Worm (Caenorhabditis elegans) whole organism, L4 larva: ENCODE data around the gene cept-1.
A peak's percentile ranks its signal among the peaks of the same experiment; 100 is the strongest.

ENCODE experiments used
- T20F7.1 ChIP-seq: fragments of 200-800 bp; sonication (Bioruptor generic); optimal IDR thresholded peaks from 2 replicates; lab custom pipeline; 2018; ENCODE audit warnings: mild to moderate bottlenecking, missing genetic modification characterization, missing compliant biosample characterization
- T26A8.4 ChIP-seq: fragments of 200-800 bp; sonication (Bioruptor generic); IDR thresholded peaks from 2 replicates; pipeline ENCODE4 v1.3.6; 2022; ENCODE audit warnings: missing genetic modification characterization, missing compliant biosample characterization
- aha-1 ChIP-seq: fragments of 150-350 bp; peaks from one replicate; lab custom pipeline; 2014; ENCODE audit warnings: missing biosample characterization, missing genetic modification characterization
- ama-1 ChIP-seq: fragments of 150-350 bp; optimal IDR thresholded peaks from 2 replicates; lab custom pipeline; 2014; ENCODE audit warnings: inconsistent platforms, mixed read lengths
- arid-1 ChIP-seq: fragments of 200-800 bp; sonication (Bioruptor generic); conservative IDR thresholded peaks from 2 replicates; pipeline ENCODE4 v1.3.6; 2022; ENCODE audit warnings: missing genetic modification reagents, missing genetic modification characterization, missing compliant biosample characterization
- attf-4 ChIP-seq: sonication (generic microtip); optimal IDR thresholded peaks from 3 replicates; lab custom pipeline; 2017; ENCODE audit warnings: missing biosample characterization, missing genetic modification characterization
- ceh-20 ChIP-seq: fragments of 200-800 bp; sonication (Bioruptor generic); IDR thresholded peaks from 2 replicates; pipeline ENCODE4 v1.3.6; 2022; ENCODE audit warnings: missing genetic modification reagents, missing genetic modification characterization, missing compliant biosample characterization
- ceh-28 ChIP-seq: fragments of 150-350 bp; optimal IDR thresholded peaks from 2 replicates; lab custom pipeline; 2014; ENCODE audit warnings: missing biosample characterization, missing genetic modification reagents, missing genetic modification characterization
- ceh-62 ChIP-seq: sonication (generic microtip); optimal IDR thresholded peaks from 2 replicates; lab custom pipeline; 2017; ENCODE audit warnings: missing biosample characterization, missing genetic modification characterization
- ces-1 ChIP-seq: fragments of 150-350 bp; sonication (generic microtip); optimal IDR thresholded peaks from 4 replicates; lab custom pipeline; 2014; ENCODE audit warnings: missing biosample characterization, missing genetic modification reagents, missing genetic modification characterization
- cey-2 ChIP-seq: sonication (generic microtip); optimal IDR thresholded peaks from 3 replicates; lab custom pipeline; 2017; ENCODE audit warnings: missing genetic modification characterization, mild to moderate bottlenecking, missing compliant biosample characterization, antibody characterized with exemption, borderline replicate concordance; ENCODE audit not compliant: insufficient read depth
- ctbp-1 ChIP-seq: fragments of 200-800 bp; sonication (Bioruptor generic); IDR thresholded peaks from 2 replicates; pipeline ENCODE4 v1.3.6; 2022; ENCODE audit warnings: missing genetic modification reagents, missing genetic modification characterization, missing compliant biosample characterization
- daf-12 ChIP-seq: fragments of 150-350 bp; optimal IDR thresholded peaks from 2 replicates; lab custom pipeline; 2014; ENCODE audit warnings: missing biosample characterization, missing genetic modification reagents, missing genetic modification characterization
- daf-16 ChIP-seq, 3 experiments: sonication (generic microtip); optimal IDR thresholded peaks; 2 replicates each; lab custom pipeline; 2016 to 2017; ENCODE audit warnings: missing genetic modification characterization in 3 of 3, missing genetic modification reagents in 3 of 3, mild to moderate bottlenecking in 2 of 3, missing compliant biosample characterization in 2 of 3, missing biosample characterization in 1 of 3, moderate library complexity in 1 of 3
- daf-19 ChIP-seq: fragments of 200-800 bp; sonication (Bioruptor generic); conservative IDR thresholded peaks from 2 replicates; pipeline ENCODE4 v1.3.6; 2022; ENCODE audit warnings: missing genetic modification characterization, missing compliant biosample characterization
- dmd-6 ChIP-seq: fragments of 200-800 bp; sonication (Bioruptor generic); IDR thresholded peaks from 2 replicates; pipeline ENCODE4 v1.3.6; 2022; ENCODE audit warnings: missing genetic modification reagents, missing genetic modification characterization, missing compliant biosample characterization
- dmd-9 ChIP-seq: fragments of 200-800 bp; sonication (Bioruptor generic); IDR thresholded peaks from 2 replicates; pipeline ENCODE4 v1.3.6; 2022; ENCODE audit warnings: missing genetic modification reagents, missing genetic modification characterization, missing compliant biosample characterization
- dpl-1 ChIP-seq: fragments of 150-350 bp; optimal IDR thresholded peaks from 2 replicates; lab custom pipeline; 2014; ENCODE audit warnings: missing biosample characterization, missing genetic modification reagents, missing genetic modification characterization
- egl-43 ChIP-seq: fragments of 200-800 bp; sonication (Bioruptor generic); IDR thresholded peaks from 2 replicates; pipeline ENCODE4 v1.3.6; 2022; ENCODE audit warnings: missing genetic modification reagents, missing genetic modification characterization, missing compliant biosample characterization
- fkh-10 ChIP-seq: fragments of 150-350 bp; optimal IDR thresholded peaks from 2 replicates; lab custom pipeline; 2014; ENCODE audit warnings: missing biosample characterization, missing genetic modification reagents, missing genetic modification characterization
- hlh-11 ChIP-seq: fragments of 200-800 bp; sonication (Bioruptor generic); optimal IDR thresholded peaks from 2 replicates; lab custom pipeline; 2018; ENCODE audit warnings: mild to moderate bottlenecking, missing genetic modification characterization, missing compliant biosample characterization
- lin-38 ChIP-seq: fragments of 200-800 bp; sonication (Bioruptor generic); IDR thresholded peaks from 2 replicates; pipeline ENCODE4 v1.3.6; 2022; ENCODE audit warnings: missing genetic modification reagents, missing genetic modification characterization, missing compliant biosample characterization
- mdl-1 ChIP-seq, 2 experiments: fragments of 150-350 bp in 1 of 2; sonication (generic microtip) in 1 of 2; optimal IDR thresholded peaks; 2 replicates each; lab custom pipeline; 2014 to 2017; ENCODE audit warnings: missing biosample characterization in 2 of 2, missing genetic modification characterization in 2 of 2
- mxl-3 ChIP-seq: fragments of 200-800 bp; sonication (Bioruptor generic); optimal IDR thresholded peaks from 2 replicates; lab custom pipeline; 2018; ENCODE audit warnings: mild to moderate bottlenecking, missing genetic modification characterization, missing compliant biosample characterization
- nhr-10 ChIP-seq: fragments of 150-350 bp; optimal IDR thresholded peaks from 2 replicates; lab custom pipeline; 2014; ENCODE audit warnings: missing biosample characterization, missing genetic modification characterization
- nhr-11 ChIP-seq: fragments of 150-350 bp; optimal IDR thresholded peaks from 2 replicates; lab custom pipeline; 2014; ENCODE audit warnings: missing biosample characterization, missing genetic modification characterization
- nhr-111 ChIP-seq: fragments of 200-800 bp; sonication (Bioruptor generic); optimal IDR thresholded peaks from 2 replicates; lab custom pipeline; 2018; ENCODE audit warnings: mild to moderate bottlenecking, missing genetic modification characterization, missing compliant biosample characterization
- nhr-25 ChIP-seq: sonication (generic microtip); optimal IDR thresholded peaks from 2 replicates; lab custom pipeline; 2017; ENCODE audit warnings: missing genetic modification characterization, mild to moderate bottlenecking, missing compliant biosample characterization, antibody characterized with exemption, moderate library complexity, borderline replicate concordance; ENCODE audit not compliant: insufficient read depth
- nhr-28 ChIP-seq: fragments of 150-350 bp; optimal IDR thresholded peaks from 2 replicates; lab custom pipeline; 2014; ENCODE audit warnings: missing biosample characterization, missing genetic modification characterization
- nhr-41 ChIP-seq: fragments of 200-800 bp; sonication (Bioruptor generic); IDR thresholded peaks from 2 replicates; pipeline ENCODE4 v1.3.6; 2022; ENCODE audit warnings: missing genetic modification reagents, missing genetic modification characterization, missing compliant biosample characterization
- nhr-76 ChIP-seq: fragments of 150-350 bp; optimal IDR thresholded peaks from 2 replicates; lab custom pipeline; 2014; ENCODE audit warnings: missing biosample characterization, missing genetic modification characterization
- nhr-77 ChIP-seq: fragments of 150-350 bp; optimal IDR thresholded peaks from 2 replicates; lab custom pipeline; 2014; ENCODE audit warnings: missing biosample characterization, missing genetic modification characterization
- pqm-1 ChIP-seq: sonication (generic microtip); optimal IDR thresholded peaks from 2 replicates; lab custom pipeline; 2017; ENCODE audit warnings: missing biosample characterization, missing genetic modification characterization
- sdz-12 ChIP-seq: fragments of 200-800 bp; sonication (Bioruptor generic); optimal IDR thresholded peaks from 2 replicates; lab custom pipeline; 2018; ENCODE audit warnings: mild to moderate bottlenecking, missing genetic modification characterization, missing compliant biosample characterization
- snpc-1.2 ChIP-seq: fragments of 200-800 bp; sonication (Bioruptor generic); IDR thresholded peaks from 2 replicates; pipeline ENCODE4 v1.3.6; 2022; ENCODE audit warnings: missing genetic modification reagents, missing genetic modification characterization, missing compliant biosample characterization
- spr-1 ChIP-seq: sonication (generic microtip); optimal IDR thresholded peaks from 2 replicates; lab custom pipeline; 2016; ENCODE audit warnings: mild to moderate bottlenecking, missing genetic modification characterization, missing compliant biosample characterization
- tra-1 ChIP-seq: fragments of 200-800 bp; sonication (Bioruptor generic); IDR thresholded peaks from 2 replicates; pipeline ENCODE4 v1.3.6; 2022; ENCODE audit warnings: missing genetic modification reagents, missing genetic modification characterization, missing compliant biosample characterization
- unc-130 ChIP-seq: sonication (generic microtip); optimal IDR thresholded peaks from 2 replicates; lab custom pipeline; 2016; ENCODE audit warnings: missing genetic modification reagents, missing genetic modification characterization, missing compliant biosample characterization
- unc-62 ChIP-seq, 3 experiments: fragments of 150-350 bp in 1 of 3; sonication (generic microtip); optimal IDR thresholded peaks in 2 of 3; peaks in 1 of 3; 1 replicate in 1 of 3; 2 replicates in 2 of 3; lab custom pipeline; 2014 to 2017; ENCODE audit warnings: missing biosample characterization in 3 of 3, missing genetic modification characterization in 3 of 3, missing genetic modification reagents in 3 of 3, missing genotype in 1 of 3
- vab-7 ChIP-seq: fragments of 200-800 bp; sonication (Bioruptor generic); IDR thresholded peaks from 2 replicates; pipeline ENCODE4 v1.3.6; 2022; ENCODE audit warnings: missing genetic modification reagents, missing genetic modification characterization, missing compliant biosample characterization
- zag-1 ChIP-seq: fragments of 150-350 bp; optimal IDR thresholded peaks from 2 replicates; lab custom pipeline; 2014; ENCODE audit warnings: missing biosample characterization, missing genetic modification characterization
- zfp-3 ChIP-seq: fragments of 200-800 bp; sonication (Bioruptor generic); conservative IDR thresholded peaks from 2 replicates; pipeline ENCODE4 v1.3.6; 2022; ENCODE audit warnings: missing genetic modification reagents, missing genetic modification characterization, missing compliant biosample characterization
- ztf-7 ChIP-seq: fragments of 150-350 bp; optimal IDR thresholded peaks from 2 replicates; lab custom pipeline; 2014; ENCODE audit warnings: missing biosample characterization, missing genetic modification characterization

Gene cept-1

ce11 chrX:12761295-12761775 is 543 bp upstream of the cept-1 start (continued):
- TF ChIP-seq T26A8.4 (GFP tag; lab: Robert Waterston, UW) (no peak), nhr-77 (tag; lab: Kevin White, UChicago) (no peak), unc-130 (no peak), sdz-12 (no peak), ces-1 (GFP tag; lab: Kevin White, UChicago) (no peak), ceh-62 (tag; lab: Kevin White, UChicago) (no peak), daf-12 (tag; lab: Kevin White, UChicago) (no peak), ctbp-1 (GFP tag; lab: Robert Waterston, UW) (no peak), zfp-3 (GFP tag; lab: Robert Waterston, UW) (no peak), mdl-1 (tag; optimal IDR thresholded peaks at IDR 0.05; lab: Kevin White, UChicago) (peak in 1 of 2 experiments; percentile 87), dmd-9 (no peak), cey-2 (no peak), attf-4 (tag; lab: Kevin White, UChicago) (no peak), ceh-20 (GFP tag; lab: Robert Waterston, UW) (no peak), vab-7 (GFP tag; lab: Robert Waterston, UW) (no peak), egl-43 (GFP tag; lab: Robert Waterston, UW) (no peak), nhr-28 (tag; lab: Kevin White, UChicago) (peak; percentile 35), hlh-11 (peak; percentile 80), tra-1 (GFP tag; lab: Robert Waterston, UW) (0 out of 2 replicates have a peak, but pooled peaks have one; percentile 49), daf-16 (GFP tag; optimal IDR thresholded peaks at IDR 0.05; lab: Kevin White, UChicago) (peak in 1 of 2 experiments; percentile 45), daf-16 (tag; optimal IDR thresholded peaks at IDR 0.05; lab: Kevin White, UChicago) (no peak), dpl-1 (GFP tag; lab: Kevin White, UChicago) (no peak), arid-1 (no peak), nhr-11 (tag; lab: Kevin White, UChicago) (no peak), T20F7.1 (peak; percentile 16), zag-1 (no peak), ztf-7 (tag; lab: Kevin White, UChicago) (no peak), nhr-41 (no peak), mxl-3 (GFP tag; lab: Kevin White, UChicago) (peak; percentile 85), nhr-10 (tag; lab: Kevin White, UChicago) (no peak), pqm-1 (tag; lab: Kevin White, UChicago) (no peak), nhr-76 (tag; lab: Kevin White, UChicago) (no peak), spr-1 (tag; lab: Kevin White, UChicago) (no peak), nhr-25 (no peak), nhr-111 (GFP tag; lab: Kevin White, UChicago) (no peak), lin-38 (GFP tag; lab: Robert Waterston, UW) (no peak), ama-1 (lab: Kevin White, UChicago) (no peak), fkh-10 (GFP tag; lab: Kevin White, UChicago) (no peak), ceh-28 (tag; lab: Kevin White, UChicago) (no peak), snpc-1.2 (GFP tag; lab: Robert Waterston, UW) (no peak), dmd-6 (GFP tag; lab: Robert Waterston, UW) (peak; percentile 49), unc-62 (GFP tag; optimal IDR thresholded peaks at IDR 0.05 in 1 of 2; lab: Kevin White, UChicago) (no peak), unc-62 (tag; optimal IDR thresholded peaks at IDR 0.05; lab: Kevin White, UChicago) (no peak)

- TF ChIP-seq daf-19 (GFP tag; lab: Robert Waterston, UW) (no peak), dmd-6 (GFP tag; lab: Robert Waterston, UW) (no peak), aha-1 (tag; lab: Kevin White, UChicago) (peak; percentile 93)
Observed at ce11 chrX:12764009-12764408, 2.1 kb downstream of the cept-1 start.
